Worm (Caenorhabditis elegans) whole organism, early embryonic: ENCODE measurements around the gene ZC190.6.

Source experiments
- F13C5.2 ChIP-seq: sonication (generic microtip); optimal IDR thresholded peaks from 2 replicates; lab custom pipeline; 2017; ENCODE audit warnings: mild to moderate bottlenecking, missing genetic modification characterization, inconsistent platforms, missing compliant biosample characterization
- aly-1 ChIP-seq: sonication (generic microtip); optimal IDR thresholded peaks from 2 replicates; lab custom pipeline; 2016; ENCODE audit warnings: missing genetic modification characterization, missing compliant biosample characterization
- ama-1 ChIP-seq: fragments of 150-350 bp; optimal IDR thresholded peaks from 2 replicates; lab custom pipeline; 2014
- ceh-13 ChIP-seq: fragments of 200-800 bp; sonication (Bioruptor generic); optimal IDR thresholded peaks from 2 replicates; lab custom pipeline; 2018; ENCODE audit warnings: mild to moderate bottlenecking, missing genetic modification characterization, missing compliant biosample characterization
- ceh-36 ChIP-seq: sonication (generic microtip); optimal IDR thresholded peaks from 2 replicates; lab custom pipeline; 2016; ENCODE audit warnings: missing genetic modification characterization, inconsistent platforms, missing compliant biosample characterization
- flt-1 ChIP-seq: fragments of 200-800 bp; sonication (Bioruptor generic); IDR thresholded peaks from 2 replicates; pipeline ENCODE4 v1.3.6; 2022; ENCODE audit warnings: missing genetic modification characterization, missing compliant biosample characterization
- hmbx-1 ChIP-seq: sonication (generic microtip); optimal IDR thresholded peaks from 2 replicates; lab custom pipeline; 2016; ENCODE audit warnings: mild to moderate bottlenecking, missing genetic modification characterization, missing compliant biosample characterization
- hmg-4 ChIP-seq: fragments of 200-800 bp; sonication (Bioruptor generic); optimal IDR thresholded peaks from 2 replicates; lab custom pipeline; 2018; ENCODE audit warnings: mild to moderate bottlenecking, missing genetic modification characterization, missing compliant biosample characterization
- hnd-1 ChIP-seq: sonication (generic microtip); optimal IDR thresholded peaks from 2 replicates; lab custom pipeline; 2016; ENCODE audit warnings: missing genetic modification characterization, missing compliant biosample characterization
- pes-1 ChIP-seq: fragments of 200-800 bp; sonication (Bioruptor generic); IDR thresholded peaks from 2 replicates; pipeline ENCODE4 v1.3.6; 2022; ENCODE audit warnings: missing genetic modification reagents, missing genetic modification characterization, missing compliant biosample characterization
- sea-1 ChIP-seq: fragments of 200-800 bp; sonication (Bioruptor generic); conservative IDR thresholded peaks from 2 replicates; pipeline ENCODE4 v1.3.6; 2022; ENCODE audit warnings: missing genetic modification characterization, missing compliant biosample characterization
- tbx-11 ChIP-seq: fragments of 200-800 bp; sonication (Bioruptor generic); IDR thresholded peaks from 2 replicates; pipeline ENCODE4 v1.3.6; 2022; ENCODE audit warnings: missing genetic modification characterization, missing compliant biosample characterization
- tbx-37 ChIP-seq: fragments of 200-800 bp; sonication (Bioruptor generic); conservative IDR thresholded peaks from 2 replicates; pipeline ENCODE4 v1.3.6; 2022; ENCODE audit warnings: missing genetic modification reagents, missing genetic modification characterization, missing compliant biosample characterization
- tra-4 ChIP-seq: sonication (generic microtip); optimal IDR thresholded peaks from 2 replicates; lab custom pipeline; 2017; ENCODE audit warnings: missing genetic modification characterization, missing compliant biosample characterization

ce11 chrV:8654460-8655419 lies 22.4 kb downstream of the ZC190.6 start:
- no peak for TF ChIP-seq ama-1
- no peak for TF ChIP-seq tbx-11 (GFP tag; lab: Robert Waterston, UW)
- TF ChIP-seq flt-1 (GFP tag; lab: Robert Waterston, UW) = no peak
- no peak for TF ChIP-seq aly-1 (tag; lab: Kevin White, UChicago)
- TF ChIP-seq hnd-1 (tag; lab: Kevin White, UChicago) = no peak
- TF ChIP-seq ceh-13 = no peak
- TF ChIP-seq ceh-36 (tag; lab: Kevin White, UChicago) = no peak
- TF ChIP-seq pes-1 (GFP tag; lab: Robert Waterston, UW) = no peak
- no peak for TF ChIP-seq hmg-4 (GFP tag; lab: Kevin White, UChicago)
- TF ChIP-seq tbx-37 (GFP tag; lab: Robert Waterston, UW) = no peak
- TF ChIP-seq tra-4 (tag; lab: Kevin White, UChicago) = no peak
- no peak for TF ChIP-seq F13C5.2 (tag; lab: Kevin White, UChicago)
- no peak for TF ChIP-seq hmbx-1 (tag; lab: Kevin White, UChicago)
- TF ChIP-seq sea-1 (GFP tag; lab: Robert Waterston, UW) = no peak
